Fruit fly (Drosophila melanogaster): Measurements from ENCODE around the gene Mau2.
A peak's percentile ranks its signal among the peaks of the same experiment; 100 is the strongest.

Gene Mau2

DNA sequence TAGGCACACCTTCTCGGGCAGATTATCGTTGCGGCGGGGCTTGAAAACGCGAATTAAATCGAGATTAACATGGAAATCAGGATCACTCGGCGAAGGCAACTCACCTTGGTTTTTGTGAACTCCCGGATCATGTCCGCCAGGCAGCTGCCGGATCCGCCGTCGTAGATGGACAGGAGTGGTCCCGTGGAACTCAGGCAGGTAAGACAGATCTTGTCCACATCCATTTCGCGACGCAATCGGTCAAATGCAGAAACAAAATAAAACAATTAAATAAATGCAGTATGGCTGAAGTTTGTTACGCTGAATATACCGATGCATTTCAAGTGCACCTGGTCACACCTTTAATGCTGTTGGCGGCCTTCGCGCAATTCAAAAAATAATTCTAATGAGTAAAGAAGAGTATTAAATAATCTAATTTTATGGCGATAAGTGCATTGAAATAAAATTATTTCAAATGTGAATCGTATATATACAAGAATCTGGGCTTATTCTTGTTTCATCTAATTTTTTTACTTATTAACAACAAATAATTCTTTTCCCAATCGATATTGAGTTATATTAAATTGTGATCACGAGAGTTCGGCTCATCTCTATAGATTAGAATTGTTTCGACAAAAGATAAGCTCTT is 4.5 kb downstream of the Mau2 start, which contains the start of the genes CG6654 and CG4210 (continued):
- TF ChIP-seq oc (tag; optimal IDR thresholded peaks at IDR 0.05) = no peak
- TF ChIP-seq CG5953 (GFP tag; IDR thresholded peaks at IDR 0.05) = no peak
- TF ChIP-seq CG18476 (GFP tag; optimal IDR thresholded peaks at IDR 0.05) = no peak
- no peak for TF ChIP-seq D (optimal IDR thresholded peaks at IDR 0.05)
- no peak for TF ChIP-seq D (GFP tag; optimal IDR thresholded peaks at IDR 0.05)
- TF ChIP-seq sima (GFP tag; optimal IDR thresholded peaks at IDR 0.05) = no peak
- no peak for TF ChIP-seq esg (GFP tag; conservative IDR thresholded peaks at IDR 0.05)
- no peak for TF ChIP-seq HmgD (GFP tag; optimal IDR thresholded peaks at IDR 0.05)
- TF ChIP-seq unc-4 (GFP tag; IDR thresholded peaks at IDR 0.05; ENCODE audit: partially characterized antibody) = peak; percentile 51; the same call in 1 of the 2 replicates
- TF ChIP-seq sd (tag; optimal IDR thresholded peaks at IDR 0.05) = no peak
- TF ChIP-seq emc (GFP tag; optimal IDR thresholded peaks at IDR 0.05) = no peak
- TF ChIP-seq CG3838 (GFP tag; optimal IDR thresholded peaks at IDR 0.05) = no peak
- TF ChIP-seq row (GFP tag; IDR thresholded peaks at IDR 0.05) = peak; percentile 71
- no peak for TF ChIP-seq sr (GFP tag; IDR thresholded peaks at IDR 0.05)
- TF ChIP-seq CG11723 (GFP tag; optimal IDR thresholded peaks at IDR 0.05) = no peak
- TF ChIP-seq Dp (GFP tag; optimal IDR thresholded peaks at IDR 0.05) = peak; percentile 90
- no peak for TF ChIP-seq nerfin-1 (tag; optimal IDR thresholded peaks at IDR 0.05)
- TF ChIP-seq fd102C (GFP tag; optimal IDR thresholded peaks at IDR 0.05) = no peak
- no peak for TF ChIP-seq dmrt99B (tag; optimal IDR thresholded peaks at IDR 0.05)
- no peak for TF ChIP-seq CG12769 (tag; optimal IDR thresholded peaks at IDR 0.05)
- TF ChIP-seq croc (GFP tag; conservative IDR thresholded peaks at IDR 0.05) = no peak
- no peak for TF ChIP-seq CG4360 (GFP tag; IDR thresholded peaks at IDR 0.05)
- no peak for TF ChIP-seq Jarid2 (GFP tag; optimal IDR thresholded peaks at IDR 0.05)
- peak; percentile 69 for TF ChIP-seq CG3995 (GFP tag; optimal IDR thresholded peaks at IDR 0.05)
- no peak for TF ChIP-seq wdn (GFP tag; IDR thresholded peaks at IDR 0.05)
- no peak for TF ChIP-seq ERR (GFP tag; optimal IDR thresholded peaks at IDR 0.05)
- TF ChIP-seq chm (GFP tag; IDR thresholded peaks at IDR 0.05) = 0 out of 2 replicates have a peak, but pooled peaks have one; percentile 9
- TF ChIP-seq CG11504 (tag; optimal IDR thresholded peaks at IDR 0.05) = no peak
- no peak for TF ChIP-seq CG7928 (GFP tag; optimal IDR thresholded peaks at IDR 0.05)
- TF ChIP-seq Usf (GFP tag; optimal IDR thresholded peaks at IDR 0.05) = no peak
- TF ChIP-seq CG10565 (GFP tag; optimal IDR thresholded peaks at IDR 0.05) = no peak
- TF ChIP-seq Stat92E (GFP tag; optimal IDR thresholded peaks at IDR 0.05) = peak in 1 of 3 experiments; percentile 63
- no peak for TF ChIP-seq Atf3 (GFP tag; optimal IDR thresholded peaks at IDR 0.05)
- no peak for TF ChIP-seq D19B (GFP tag; optimal IDR thresholded peaks at IDR 0.05)
- no peak for TF ChIP-seq jing (GFP tag; optimal IDR thresholded peaks at IDR 0.05)
- no peak for TF ChIP-seq CG12744 (GFP tag; optimal IDR thresholded peaks at IDR 0.05)
- TF ChIP-seq CG11093 (GFP tag; IDR thresholded peaks at IDR 0.05) = no peak
- TF ChIP-seq YL-1 (GFP tag; optimal IDR thresholded peaks at IDR 0.05) = peak; percentile 32
- TF ChIP-seq CG1647 (GFP tag; optimal IDR thresholded peaks at IDR 0.05) = no peak
- TF ChIP-seq Xrp1 (GFP tag; IDR thresholded peaks at IDR 0.05) = no peak
- TF ChIP-seq CG6683 (GFP tag; optimal IDR thresholded peaks at IDR 0.05) = no peak
- TF ChIP-seq CG12391 (tag; optimal IDR thresholded peaks at IDR 0.05) = peak; percentile 43
- TF ChIP-seq wor (GFP tag; IDR thresholded peaks at IDR 0.05) = no peak
- TF ChIP-seq fd3F (GFP tag; optimal IDR thresholded peaks at IDR 0.05) = no peak
- TF ChIP-seq toy (GFP tag; IDR thresholded peaks at IDR 0.05) = no peak
- no peak for TF ChIP-seq lab (GFP tag; optimal IDR thresholded peaks at IDR 0.05)
- TF ChIP-seq CG31224 (GFP tag; IDR thresholded peaks at IDR 0.05) = no peak
- TF ChIP-seq CG10366 (GFP tag; IDR thresholded peaks at IDR 0.05) = no peak
- TF ChIP-seq CG6175 (GFP tag; IDR thresholded peaks at IDR 0.05) = no peak
- TF ChIP-seq H15 (GFP tag; IDR thresholded peaks at IDR 0.05) = no peak
- TF ChIP-seq Doc2 (GFP tag; IDR thresholded peaks at IDR 0.05) = no peak

Data from whole organism, embryonic.